In the genomic region with DNA sequence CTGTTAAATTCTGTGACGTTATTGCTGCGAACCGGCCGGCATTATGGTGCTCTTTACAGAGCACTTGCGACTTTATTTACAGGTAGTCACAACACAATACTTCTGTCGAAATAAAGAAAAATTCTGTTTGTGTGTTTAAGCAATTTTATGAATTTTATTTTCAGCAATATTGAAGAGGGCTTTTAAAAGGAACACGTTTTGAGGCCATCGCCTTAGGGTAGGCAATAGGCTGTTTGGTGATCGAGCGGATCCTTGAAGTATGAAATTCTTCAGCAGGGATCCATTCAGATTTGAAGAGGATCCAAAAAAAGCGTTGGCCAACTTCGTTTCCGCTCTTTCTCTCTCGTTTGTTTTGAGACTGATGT, we compare ENCODE assay signal across 1 fruit fly cellular context.
A peak's percentile ranks its signal among the peaks of the same experiment; 100 is the strongest.
TF ChIP-seq lines count a peak whose summit lies in the region.

No protein-coding gene starts in this region.

TF ChIP-seq in whole organism, embryonic, 481 proteins besides CTCF, POLR2A, EP300 and RAD21 (continued from another document and continues in another):
- TF ChIP-seq Nf-YA (GFP tag; IDR thresholded peaks at IDR 0.05; lab: Robert Waterston, UW) (0 out of 2 replicates have a peak, but pooled peaks have one; percentile 15), az2 (GFP tag; optimal IDR thresholded peaks at IDR 0.05; lab: Kevin White, UChicago) (peak; percentile 61), fu2 (GFP tag; optimal IDR thresholded peaks at IDR 0.05; lab: Kevin White, UChicago) (peak; percentile 89), esg (GFP tag; conservative IDR thresholded peaks at IDR 0.05; lab: Robert Waterston, UW) (peak; percentile 81), CG9215 (GFP tag; IDR thresholded peaks at IDR 0.05; lab: Robert Waterston, UW) (peak; percentile 75), CG18619 (GFP tag; optimal IDR thresholded peaks at IDR 0.05; lab: Kevin White, UChicago) (peak; percentile 73), sug (tag; optimal IDR thresholded peaks at IDR 0.05; lab: Kevin White, UChicago) (no peak), tup (GFP tag; optimal IDR thresholded peaks at IDR 0.05; lab: Kevin White, UChicago) (no peak), Rfx (GFP tag; IDR thresholded peaks at IDR 0.05; lab: Robert Waterston, UW) (peak; percentile 82), YL-1 (GFP tag; optimal IDR thresholded peaks at IDR 0.05; lab: Kevin White, UChicago) (peak; percentile 16), ken (GFP tag; IDR thresholded peaks at IDR 0.05; lab: Robert Waterston, UW) (peak; percentile 60; the same call in 2 of the 3 replicates), Ravus (GFP tag; IDR thresholded peaks at IDR 0.05; lab: Robert Waterston, UW) (peak; percentile 36; the same call in 1 of the 2 replicates), nau (GFP tag; optimal IDR thresholded peaks at IDR 0.05; lab: Kevin White, UChicago) (peak; percentile 68), gem (tag; optimal IDR thresholded peaks at IDR 0.05; lab: Kevin White, UChicago) (peak; percentile 90), Hand (GFP tag; optimal IDR thresholded peaks at IDR 0.05; lab: Kevin White, UChicago) (peak; percentile 21), Abd-B (GFP tag; optimal IDR thresholded peaks at IDR 0.05; lab: Kevin White, UChicago) (peak; percentile 77), pan (optimal IDR thresholded peaks at IDR 0.05; lab: Kevin White, UChicago) (no peak), pan (GFP tag; optimal IDR thresholded peaks at IDR 0.05 in 1 of 2, IDR thresholded peaks at IDR 0.05 in 1 of 2) (peak in 1 of 2 experiments; percentile 80), NK7.1 (GFP tag; optimal IDR thresholded peaks at IDR 0.05; lab: Kevin White, UChicago) (peak; percentile 76), CG2116 (GFP tag; optimal IDR thresholded peaks at IDR 0.05; lab: Kevin White, UChicago) (no peak), HLH4C (GFP tag; IDR thresholded peaks at IDR 0.05; lab: Robert Waterston, UW; ENCODE audit: partially characterized antibody) (no peak), Asciz (GFP tag; optimal IDR thresholded peaks at IDR 0.05; lab: Kevin White, UChicago) (peak; percentile 67), grau (tag; optimal IDR thresholded peaks at IDR 0.05; lab: Kevin White, UChicago) (peak; percentile 86), CG4360 (GFP tag; IDR thresholded peaks at IDR 0.05; lab: Robert Waterston, UW) (no peak), CG14441 (GFP tag; IDR thresholded peaks at IDR 0.05; lab: Robert Waterston, UW) (peak; percentile 85), Hr39 (optimal IDR thresholded peaks at IDR 0.05; lab: Kevin White, UChicago) (no peak), D (optimal IDR thresholded peaks at IDR 0.05; lab: Kevin White, UChicago) (no peak), D (GFP tag; optimal IDR thresholded peaks at IDR 0.05; lab: Kevin White, UChicago) (peak; percentile 51), Dll (GFP tag; IDR thresholded peaks at IDR 0.05; lab: Robert Waterston, UW; ENCODE audit: partially characterized antibody) (no peak), CG2129 (GFP tag; IDR thresholded peaks at IDR 0.05; lab: Robert Waterston, UW; ENCODE audit: partially characterized antibody) (no peak), H15 (GFP tag; IDR thresholded peaks at IDR 0.05; lab: Robert Waterston, UW) (peak; percentile 49; the same call in 2 of the 3 replicates), amos (GFP tag; IDR thresholded peaks at IDR 0.05; lab: Robert Waterston, UW; ENCODE audit: partially characterized antibody) (no peak), slou (GFP tag; optimal IDR thresholded peaks at IDR 0.05; lab: Kevin White, UChicago) (peak; percentile 35), CG8924 (tag; optimal IDR thresholded peaks at IDR 0.05; lab: Kevin White, UChicago) (peak; percentile 81), D19A (tag; optimal IDR thresholded peaks at IDR 0.05; lab: Kevin White, UChicago) (peak; percentile 80), CoRest (tag; optimal IDR thresholded peaks at IDR 0.05; lab: Kevin White, UChicago) (peak; percentile 78), Mes4 (GFP tag; optimal IDR thresholded peaks at IDR 0.05; lab: Kevin White, UChicago) (peak; percentile 81), pfk (GFP tag; optimal IDR thresholded peaks at IDR 0.05; lab: Kevin White, UChicago) (no peak), dmrt99B (tag; optimal IDR thresholded peaks at IDR 0.05; lab: Kevin White, UChicago) (peak; percentile 89), seq (GFP tag; IDR thresholded peaks at IDR 0.05; lab: Robert Waterston, UW) (peak; percentile 76), repo (GFP tag; optimal IDR thresholded peaks at IDR 0.05; lab: Kevin White, UChicago) (peak; percentile 62), hbn (GFP tag; IDR thresholded peaks at IDR 0.05; lab: Robert Waterston, UW; ENCODE audit: partially characterized antibody) (no peak), Ptx1 (GFP tag; IDR thresholded peaks at IDR 0.05; lab: Robert Waterston, UW) (peak; percentile 91), BtbVII (GFP tag; optimal IDR thresholded peaks at IDR 0.05; lab: Kevin White, UChicago) (peak; percentile 77), Adf1 (GFP tag; IDR thresholded peaks at IDR 0.05; lab: Robert Waterston, UW) (no peak; the same call in 1 of the 2 replicates), ind (GFP tag; optimal IDR thresholded peaks at IDR 0.05; lab: Kevin White, UChicago) (peak; percentile 81), BEAF-32 (GFP tag; optimal IDR thresholded peaks at IDR 0.05; lab: Kevin White, UChicago) (no peak), Hmr (GFP tag; optimal IDR thresholded peaks at IDR 0.05; lab: Kevin White, UChicago) (peak; percentile 88), CG13424 (tag; optimal IDR thresholded peaks at IDR 0.05; lab: Kevin White, UChicago) (peak; percentile 72), NFAT (GFP tag; IDR thresholded peaks at IDR 0.05; lab: Robert Waterston, UW) (peak; percentile 75), fd102C (GFP tag; optimal IDR thresholded peaks at IDR 0.05; lab: Kevin White, UChicago) (no peak), CG3065 (GFP tag; optimal IDR thresholded peaks at IDR 0.05; lab: Kevin White, UChicago) (peak; percentile 41), gt (GFP tag; IDR thresholded peaks at IDR 0.05; lab: Robert Waterston, UW) (no peak), B-H2 (GFP tag; optimal IDR thresholded peaks at IDR 0.05; lab: Kevin White, UChicago) (no peak), CG4404 (GFP tag; IDR thresholded peaks at IDR 0.05; lab: Robert Waterston, UW) (peak; percentile 68; the same call in 1 of the 2 replicates), CG17328 (GFP tag; IDR thresholded peaks at IDR 0.05; lab: Robert Waterston, UW) (peak; percentile 44; the same call in 1 of the 2 replicates), CG16813 (GFP tag; IDR thresholded peaks at IDR 0.05; lab: Robert Waterston, UW; ENCODE audit: partially characterized antibody) (no peak), row (GFP tag; IDR thresholded peaks at IDR 0.05; lab: Robert Waterston, UW) (peak; percentile 72), vnd (GFP tag; IDR thresholded peaks at IDR 0.05; lab: Robert Waterston, UW; ENCODE audit: partially characterized antibody) (no peak), Antp (GFP tag; optimal IDR thresholded peaks at IDR 0.05; lab: Kevin White, UChicago) (peak; percentile 84), dmrt11E (tag; optimal IDR thresholded peaks at IDR 0.05; lab: Kevin White, UChicago) (no peak), CG15073 (GFP tag; optimal IDR thresholded peaks at IDR 0.05; lab: Kevin White, UChicago) (no peak), pb (GFP tag; optimal IDR thresholded peaks at IDR 0.05; lab: Kevin White, UChicago) (peak; percentile 79), vvl (GFP tag; IDR thresholded peaks at IDR 0.05; lab: Robert Waterston, UW) (peak; percentile 70), NC2β (GFP tag; optimal IDR thresholded peaks at IDR 0.05; lab: Kevin White, UChicago) (peak; percentile 29), Sin3A (optimal IDR thresholded peaks at IDR 0.05; lab: Kevin White, UChicago) (no peak), kay (GFP tag; optimal IDR thresholded peaks at IDR 0.05; lab: Kevin White, UChicago) (no peak), CG30431 (GFP tag; optimal IDR thresholded peaks at IDR 0.05; lab: Kevin White, UChicago) (peak; percentile 39), CG17361 (GFP tag; IDR thresholded peaks at IDR 0.05; lab: Robert Waterston, UW) (peak; percentile 84), CG11093 (GFP tag; IDR thresholded peaks at IDR 0.05; lab: Robert Waterston, UW) (peak; percentile 75; the same call in 2 of the 3 replicates), E2f1 (GFP tag; IDR thresholded peaks at IDR 0.05; lab: Robert Waterston, UW) (peak; percentile 80), bcd (GFP tag; optimal IDR thresholded peaks at IDR 0.05; lab: Kevin White, UChicago) (peak; percentile 89), CG12155 (GFP tag; optimal IDR thresholded peaks at IDR 0.05; lab: Kevin White, UChicago) (peak; percentile 79), Chrac-16 (GFP tag; optimal IDR thresholded peaks at IDR 0.05; lab: Kevin White, UChicago) (peak; percentile 65), sc (optimal IDR thresholded peaks at IDR 0.05; lab: Kevin White, UChicago) (no peak), sc (GFP tag; optimal IDR thresholded peaks at IDR 0.05; lab: Kevin White, UChicago) (peak; percentile 16), CG3847 (GFP tag; IDR thresholded peaks at IDR 0.05; lab: Robert Waterston, UW) (peak; percentile 69), jigr1 (GFP tag; IDR thresholded peaks at IDR 0.05; lab: Robert Waterston, UW) (peak; percentile 77; the same call in 2 of the 3 replicates), CG3407 (GFP tag; optimal IDR thresholded peaks at IDR 0.05; lab: Kevin White, UChicago) (peak; percentile 54), ssp (GFP tag; IDR thresholded peaks at IDR 0.05; lab: Robert Waterston, UW) (peak; percentile 55), CG11723 (GFP tag; optimal IDR thresholded peaks at IDR 0.05; lab: Kevin White, UChicago) (peak; percentile 68), CG8290 (GFP tag; optimal IDR thresholded peaks at IDR 0.05; lab: Kevin White, UChicago) (no peak), CG8290 (tag; optimal IDR thresholded peaks at IDR 0.05; lab: Kevin White, UChicago) (peak in 1 of 2 experiments; percentile 33), CG4617 (GFP tag; optimal IDR thresholded peaks at IDR 0.05; lab: Kevin White, UChicago; ENCODE audit: borderline replicate concordance) (no peak), CG8478 (optimal IDR thresholded peaks at IDR 0.05; lab: Kevin White, UChicago) (no peak), sob (GFP tag; IDR thresholded peaks at IDR 0.05; lab: Robert Waterston, UW) (no peak; the same call in 1 of the 2 replicates), her (GFP tag; optimal IDR thresholded peaks at IDR 0.05; lab: Kevin White, UChicago) (peak; percentile 81), sim (GFP tag; IDR thresholded peaks at IDR 0.05; lab: Robert Waterston, UW) (no peak), sd (tag; optimal IDR thresholded peaks at IDR 0.05; lab: Kevin White, UChicago) (no peak), CG13287 (GFP tag; IDR thresholded peaks at IDR 0.05; lab: Robert Waterston, UW; ENCODE audit: partially characterized antibody) (0 out of 2 replicates have a peak, but pooled peaks have one; percentile 3), sqz (GFP tag; optimal IDR thresholded peaks at IDR 0.05; lab: Kevin White, UChicago) (peak; percentile 15), tgo (GFP tag; IDR thresholded peaks at IDR 0.05; lab: Robert Waterston, UW) (peak; percentile 73), PHDP (tag; optimal IDR thresholded peaks at IDR 0.05; lab: Kevin White, UChicago) (peak; percentile 74), CG10565 (GFP tag; optimal IDR thresholded peaks at IDR 0.05; lab: Kevin White, UChicago) (no peak), CG3163 (GFP tag; optimal IDR thresholded peaks at IDR 0.05; lab: Kevin White, UChicago) (peak; percentile 94), CG33557 (GFP tag; optimal IDR thresholded peaks at IDR 0.05; lab: Kevin White, UChicago) (no peak), gcm2 (GFP tag; optimal IDR thresholded peaks at IDR 0.05; lab: Kevin White, UChicago) (peak; percentile 54), Ets97D (GFP tag; optimal IDR thresholded peaks at IDR 0.05; lab: Kevin White, UChicago) (no peak), gro (GFP tag; optimal IDR thresholded peaks at IDR 0.05; lab: Kevin White, UChicago) (peak; percentile 77), cwo (GFP tag; optimal IDR thresholded peaks at IDR 0.05; lab: Kevin White, UChicago) (peak; percentile 59), Spps (tag; optimal IDR thresholded peaks at IDR 0.05; lab: Kevin White, UChicago) (no peak), TFAM (GFP tag; optimal IDR thresholded peaks at IDR 0.05; lab: Kevin White, UChicago) (no peak), CG11456 (GFP tag; IDR thresholded peaks at IDR 0.05; lab: Robert Waterston, UW) (0 out of 3 replicates have a peak, but pooled peaks have one; percentile 14), sna (GFP tag; IDR thresholded peaks at IDR 0.05; lab: Robert Waterston, UW; ENCODE audit: partially characterized antibody) (0 out of 2 replicates have a peak, but pooled peaks have one; percentile 5), CG10366 (GFP tag; IDR thresholded peaks at IDR 0.05; lab: Robert Waterston, UW) (peak; percentile 71), HHEX (GFP tag; optimal IDR thresholded peaks at IDR 0.05; lab: Kevin White, UChicago) (peak; percentile 73), Aef1 (GFP tag; IDR thresholded peaks at IDR 0.05; lab: Robert Waterston, UW) (peak; percentile 80), CG7556 (GFP tag; optimal IDR thresholded peaks at IDR 0.05; lab: Kevin White, UChicago) (peak; percentile 88), ap (GFP tag; IDR thresholded peaks at IDR 0.05; lab: Robert Waterston, UW) (peak; percentile 35; the same call in 1 of the 2 replicates), CG5953 (GFP tag; IDR thresholded peaks at IDR 0.05; lab: Robert Waterston, UW) (0 out of 2 replicates have a peak, but pooled peaks have one; percentile 24), scrt (GFP tag; optimal IDR thresholded peaks at IDR 0.05; lab: Kevin White, UChicago) (peak; percentile 76), abd-A (tag; optimal IDR thresholded peaks at IDR 0.05; lab: Kevin White, UChicago) (no peak), btn (GFP tag; optimal IDR thresholded peaks at IDR 0.05; lab: Kevin White, UChicago) (peak; percentile 31), Awh (GFP tag; IDR thresholded peaks at IDR 0.05; lab: Robert Waterston, UW) (peak; percentile 74), CG10543 (GFP tag; optimal IDR thresholded peaks at IDR 0.05; lab: Kevin White, UChicago) (no peak), CG17612 (GFP tag; IDR thresholded peaks at IDR 0.05; lab: Robert Waterston, UW) (no peak), Sry-δ (GFP tag; optimal IDR thresholded peaks at IDR 0.05; lab: Kevin White, UChicago) (peak; percentile 25), unpg (GFP tag; optimal IDR thresholded peaks at IDR 0.05; lab: Kevin White, UChicago) (peak; percentile 70), Rx (GFP tag; IDR thresholded peaks at IDR 0.05; lab: Robert Waterston, UW) (no peak), HLH3B (GFP tag; IDR thresholded peaks at IDR 0.05; lab: Robert Waterston, UW) (peak; percentile 71), fru (optimal IDR thresholded peaks at IDR 0.05; lab: Kevin White, UChicago) (no peak), Hr78 (GFP tag; optimal IDR thresholded peaks at IDR 0.05; lab: Kevin White, UChicago) (no peak), CG18011 (GFP tag; optimal IDR thresholded peaks at IDR 0.05; lab: Kevin White, UChicago) (peak; percentile 68), lov (optimal IDR thresholded peaks at IDR 0.05; lab: Kevin White, UChicago) (no peak), lov (GFP tag; IDR thresholded peaks at IDR 0.05; lab: Robert Waterston, UW) (peak; percentile 48; the same call in 1 of the 3 replicates)
